Worm (Caenorhabditis elegans): ENCODE results near the gene R12G8.1.

ce11 chrV:17752340-17752739, 3.3 kb upstream of the R12G8.1 start:
- TF ChIP-seq ceh-43 (GFP tag; optimal IDR thresholded peaks at IDR 0.05) (no peak), mab-5 (tag; optimal IDR thresholded peaks at IDR 0.05) (no peak), unc-62 (GFP tag; optimal IDR thresholded peaks at IDR 0.05) (no peak), ces-1 (GFP tag; optimal IDR thresholded peaks at IDR 0.05) (no peak), pha-4 (tag; optimal IDR thresholded peaks at IDR 0.05) (no peak)
